Worm (Caenorhabditis elegans) whole organism, L2 larva: ENCODE data around the gene kel-10.

ENCODE experiments used
- ceh-16 ChIP-seq: fragments of 150-350 bp; optimal IDR thresholded peaks from 2 replicates; lab custom pipeline; 2014; ENCODE audit warnings: missing biosample characterization, missing genetic modification characterization
- unc-39 ChIP-seq: fragments of 150-350 bp; optimal IDR thresholded peaks from 2 replicates; lab custom pipeline; 2014; ENCODE audit warnings: missing biosample characterization, missing genetic modification characterization
- ztf-1 ChIP-seq: fragments of 200-800 bp; sonication (Bioruptor generic); conservative IDR thresholded peaks from 2 replicates; pipeline ENCODE4 v1.3.6; 2022; ENCODE audit warnings: missing genetic modification characterization, missing compliant biosample characterization
- ztf-11 ChIP-seq: sonication (generic microtip); optimal IDR thresholded peaks from 2 replicates; lab custom pipeline; 2017; ENCODE audit warnings: missing biosample characterization, missing genetic modification characterization

DNA sequence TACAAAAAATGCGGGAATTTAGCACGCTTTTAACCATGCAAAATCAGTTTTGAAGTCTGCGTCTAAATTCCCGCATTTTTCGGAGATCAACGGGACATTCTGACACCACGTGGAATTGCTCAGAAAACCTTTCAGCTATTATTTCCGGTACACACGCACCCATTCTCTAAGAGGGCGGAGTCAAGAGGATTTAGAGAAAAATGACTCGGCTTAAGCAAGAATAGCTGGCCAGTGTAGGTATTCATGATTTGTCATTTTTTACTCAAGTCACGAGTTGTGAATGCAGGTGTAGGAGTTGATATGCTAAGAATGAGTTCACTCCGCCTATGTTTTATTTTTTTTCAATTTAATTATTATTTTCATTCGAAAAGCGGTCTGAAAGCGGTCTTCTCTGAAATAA lies 49.5 kb upstream of the kel-10 start:
- TF ChIP-seq ceh-16 (tag; lab: Kevin White, UChicago) (no peak), unc-39 (no peak), ztf-11 (tag; lab: Kevin White, UChicago) (no peak), ztf-1 (GFP tag; lab: Robert Waterston, UW) (no peak)
